Worm (Caenorhabditis elegans) whole organism, midembryonic: ENCODE results near the gene R04F11.5.

Experiments used
- cog-1 ChIP-seq: sonication (generic microtip); optimal IDR thresholded peaks from 2 replicates; lab custom pipeline; 2016; ENCODE audit warnings: missing genetic modification characterization, missing compliant biosample characterization
- flt-1 ChIP-seq: fragments of 200-800 bp; sonication (Bioruptor generic); IDR thresholded peaks from 2 replicates; pipeline ENCODE4 v1.3.6; 2022; ENCODE audit warnings: missing genetic modification characterization, missing compliant biosample characterization
- klf-2 ChIP-seq: fragments of 200-800 bp; sonication (Bioruptor generic); conservative IDR thresholded peaks from 2 replicates; pipeline ENCODE4 v1.3.6; 2022; ENCODE audit warnings: missing genetic modification reagents, missing genetic modification characterization, missing compliant biosample characterization
- ref-1 ChIP-seq: fragments of 200-800 bp; sonication (Bioruptor generic); conservative IDR thresholded peaks from 2 replicates; pipeline ENCODE4 v1.3.6; 2022; ENCODE audit warnings: missing genetic modification reagents, missing genetic modification characterization, missing compliant biosample characterization
- tab-1 ChIP-seq: fragments of 200-800 bp; sonication (Bioruptor generic); IDR thresholded peaks from 2 replicates; pipeline ENCODE4 v1.3.6; 2022; ENCODE audit warnings: missing genetic modification characterization, missing compliant biosample characterization
- ztf-23 ChIP-seq: fragments of 200-800 bp; sonication (Bioruptor generic); IDR thresholded peaks from 2 replicates; pipeline ENCODE4 v1.3.6; 2022; ENCODE audit warnings: missing genetic modification reagents, missing genetic modification characterization, missing compliant biosample characterization
- ztf-29 ChIP-seq: fragments of 200-800 bp; sonication (Bioruptor generic); IDR thresholded peaks from 2 replicates; pipeline ENCODE4 v1.3.6; 2022; ENCODE audit warnings: missing genetic modification reagents, missing genetic modification characterization, missing compliant biosample characterization

DNA sequence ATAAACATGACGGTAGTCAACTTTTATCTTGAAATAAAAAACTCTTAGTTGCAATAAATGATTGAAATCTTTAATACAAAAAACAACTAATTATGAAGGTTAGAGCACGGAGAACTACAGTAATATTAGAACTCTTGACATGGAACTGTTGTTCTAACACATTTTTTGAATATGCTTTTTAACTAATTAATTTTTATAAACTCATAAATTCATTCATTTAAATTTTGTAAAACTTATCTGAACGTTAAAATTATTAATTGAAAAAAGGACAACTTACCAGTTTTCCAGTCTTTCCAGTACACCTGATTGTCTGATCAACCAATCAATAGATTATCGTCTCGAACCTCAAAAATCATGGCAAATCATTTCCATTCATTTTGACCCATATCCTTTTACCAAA lies 34.6 kb upstream of the R04F11.5 start, which contains the start of gene sqt-3:
- TF ChIP-seq tab-1 (GFP tag; lab: Robert Waterston, UW) (no peak), ztf-23 (GFP tag; lab: Robert Waterston, UW) (no peak), ref-1 (GFP tag; lab: Robert Waterston, UW) (no peak), cog-1 (no peak), flt-1 (GFP tag; lab: Robert Waterston, UW) (no peak), klf-2 (no peak), ztf-29 (no peak)
